Fruit fly (Drosophila melanogaster): ENCODE data around the gene alpha-Est6.

The alpha-Est6 gene

dm6 chr3R:7514232-7514863, 14.2 kb downstream of the alpha-Est6 start:
- TF ChIP-seq Abd-B (GFP tag; optimal IDR thresholded peaks at IDR 0.05), result no peak
- peak; percentile 51 for TF ChIP-seq sd (tag; optimal IDR thresholded peaks at IDR 0.05)
- no peak for TF ChIP-seq usp (GFP tag; optimal IDR thresholded peaks at IDR 0.05)
- TF ChIP-seq exex (tag; optimal IDR thresholded peaks at IDR 0.05), result peak; percentile 85
- peak; percentile 1 for TF ChIP-seq cwo (GFP tag; optimal IDR thresholded peaks at IDR 0.05)
- TF ChIP-seq lab (GFP tag; optimal IDR thresholded peaks at IDR 0.05), result peak; percentile 17
- TF ChIP-seq Pdp1 (GFP tag; optimal IDR thresholded peaks at IDR 0.05), result peak in 1 of 2 experiments; percentile 1
- peak; percentile 80 for TF ChIP-seq sug (tag; optimal IDR thresholded peaks at IDR 0.05)
- TF ChIP-seq CG6791 (GFP tag; IDR thresholded peaks at IDR 0.05; ENCODE audit: partially characterized antibody), result no peak
- TF ChIP-seq BtbVII (GFP tag; optimal IDR thresholded peaks at IDR 0.05), result no peak
- TF ChIP-seq CG34376 (GFP tag; optimal IDR thresholded peaks at IDR 0.05), result peak; percentile 74

- TF ChIP-seq chinmo (GFP tag; IDR thresholded peaks at IDR 0.05; ENCODE audit: partially characterized antibody) (0 out of 4 replicates have a peak, but pooled peaks have one; percentile 58), CG8089 (GFP tag; optimal IDR thresholded peaks at IDR 0.05) (no peak), CG8290 (GFP tag; optimal IDR thresholded peaks at IDR 0.05) (no peak), CG8290 (tag; optimal IDR thresholded peaks at IDR 0.05) (peak in 1 of 2 experiments; percentile 27), sens (GFP tag) (peak; percentile 74), al (GFP tag; IDR thresholded peaks at IDR 0.05) (no peak), stwl (tag; optimal IDR thresholded peaks at IDR 0.05) (peak; percentile 21), H15 (GFP tag; IDR thresholded peaks at IDR 0.05) (no peak), gro (GFP tag; optimal IDR thresholded peaks at IDR 0.05) (peak; percentile 10), CG2199 (GFP tag; IDR thresholded peaks at IDR 0.05) (0 out of 3 replicates have a peak, but pooled peaks have one; percentile 11), cg (GFP tag; optimal IDR thresholded peaks at IDR 0.05) (peak; percentile 19), ken (GFP tag; IDR thresholded peaks at IDR 0.05) (no peak), CG7786 (GFP tag; optimal IDR thresholded peaks at IDR 0.05) (no peak), Med (GFP tag) (peak; percentile 56), HmgZ (tag; optimal IDR thresholded peaks at IDR 0.05) (peak; percentile 48), CG17829 (tag; optimal IDR thresholded peaks at IDR 0.05) (no peak), exex (tag; optimal IDR thresholded peaks at IDR 0.05) (peak; percentile 86), Pdp1 (GFP tag; optimal IDR thresholded peaks at IDR 0.05) (peak in 1 of 2 experiments; percentile 74), CG12769 (tag; optimal IDR thresholded peaks at IDR 0.05) (peak; percentile 7), tin (GFP tag; optimal IDR thresholded peaks at IDR 0.05) (no peak)
Measured at dm6 chr3R:7508198-7508837, 20.3 kb downstream of the alpha-Est6 start.

dm6 chr3R:7506314-7506988, 22.1 kb downstream of the alpha-Est6 start:
- TF ChIP-seq ase (GFP tag; IDR thresholded peaks at IDR 0.05), result no peak; the same call in 1 of the 3 replicates
- no peak for TF ChIP-seq pan (optimal IDR thresholded peaks at IDR 0.05)
- TF ChIP-seq pan (GFP tag; optimal IDR thresholded peaks at IDR 0.05 in 1 of 2, IDR thresholded peaks at IDR 0.05 in 1 of 2), result peak in 1 of 2 experiments; percentile 83
- TF ChIP-seq Sry-β (GFP tag; optimal IDR thresholded peaks at IDR 0.05), result no peak
- peak; percentile 79 for TF ChIP-seq tup (GFP tag; optimal IDR thresholded peaks at IDR 0.05)
- peak; percentile 4 for TF ChIP-seq CG17802 (tag; optimal IDR thresholded peaks at IDR 0.05)
- peak; percentile 86 for TF ChIP-seq row (GFP tag; IDR thresholded peaks at IDR 0.05)
- no peak for TF ChIP-seq crol (GFP tag; IDR thresholded peaks at IDR 0.05)
- peak; percentile 79 for TF ChIP-seq shn (GFP tag; optimal IDR thresholded peaks at IDR 0.05)
- TF ChIP-seq Dad (GFP tag; optimal IDR thresholded peaks at IDR 0.05), result peak; percentile 78
- TF ChIP-seq HLH4C (GFP tag; IDR thresholded peaks at IDR 0.05; ENCODE audit: partially characterized antibody), result no peak
- peak; percentile 42 for TF ChIP-seq CG16863 (GFP tag; optimal IDR thresholded peaks at IDR 0.05)
- 0 out of 3 replicates have a peak, but pooled peaks have one; percentile 14 for TF ChIP-seq croc (GFP tag; conservative IDR thresholded peaks at IDR 0.05)
- peak; percentile 58 for TF ChIP-seq CG16815 (GFP tag; optimal IDR thresholded peaks at IDR 0.05)
- no peak for TF ChIP-seq CG5180 (GFP tag; optimal IDR thresholded peaks at IDR 0.05)
- peak; percentile 69 for TF ChIP-seq Oaz (GFP tag; IDR thresholded peaks at IDR 0.05)
- peak; percentile 95 for TF ChIP-seq Hmr (GFP tag; optimal IDR thresholded peaks at IDR 0.05)
